Worm (Caenorhabditis elegans) whole organism, late embryonic: ENCODE data around the gene tag-241.

Experiments
- ceh-34 ChIP-seq: sonication (generic microtip); optimal IDR thresholded peaks from 2 replicates; lab custom pipeline; 2016; ENCODE audit warnings: mild to moderate bottlenecking, missing genetic modification characterization, missing compliant biosample characterization
- dmd-4 ChIP-seq: sonication (generic microtip); optimal IDR thresholded peaks from 2 replicates; lab custom pipeline; 2016; ENCODE audit warnings: borderline replicate concordance, missing genetic modification characterization, missing compliant biosample characterization
- nhr-11 ChIP-seq: fragments of 150-350 bp; optimal IDR thresholded peaks from 2 replicates; lab custom pipeline; 2014; ENCODE audit warnings: missing biosample characterization, missing genetic modification characterization
- unc-86 ChIP-seq: sonication (generic microtip); optimal IDR thresholded peaks from 2 replicates; lab custom pipeline; 2016; ENCODE audit warnings: missing genetic modification characterization, missing compliant biosample characterization

DNA sequence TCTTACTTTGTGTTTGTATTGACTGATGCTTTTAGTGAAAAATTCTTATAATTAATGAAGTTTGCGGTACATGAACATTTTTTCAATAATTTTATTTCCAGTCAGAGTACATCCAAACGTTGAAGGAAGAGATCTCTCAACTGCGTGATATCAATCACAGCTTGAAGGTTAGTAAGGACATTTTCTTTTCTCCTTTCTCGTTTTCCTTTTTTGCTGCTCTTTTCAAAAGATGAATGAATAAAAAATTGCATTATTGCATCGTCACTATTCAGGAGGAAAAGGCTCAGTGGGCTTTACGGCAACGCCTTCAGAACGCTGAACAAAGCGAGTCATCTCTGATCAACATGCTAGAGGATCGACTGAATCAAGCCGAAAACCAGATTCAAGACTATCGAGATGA, 3.1 kb downstream of the tag-241 start:
- TF ChIP-seq nhr-11 (tag; lab: Kevin White, UChicago) (no peak), ceh-34 (tag; lab: Kevin White, UChicago) (no peak), dmd-4 (no peak), unc-86 (tag; lab: Kevin White, UChicago) (no peak)
